Fruit fly (Drosophila melanogaster): ENCODE data around the gene CG14990.
A peak's percentile ranks its signal among the peaks of the same experiment; 100 is the strongest.

Gene CG14990

dm6 chr3L:4088694-4089190, 4.3 kb upstream of the CG14990 start, which contains the start of gene Gad1 (continued):
- no peak for TF ChIP-seq CHES-1-like (GFP tag; optimal IDR thresholded peaks at IDR 0.05)
- peak; percentile 93 for TF ChIP-seq ewg (GFP tag; optimal IDR thresholded peaks at IDR 0.05)
- peak; percentile 61 for TF ChIP-seq CG12071 (GFP tag; optimal IDR thresholded peaks at IDR 0.05)
- TF ChIP-seq Nf-YC (tag; optimal IDR thresholded peaks at IDR 0.05): peak; percentile 96
- no peak for TF ChIP-seq vfl (GFP tag; optimal IDR thresholded peaks at IDR 0.05)
- TF ChIP-seq sd (tag; optimal IDR thresholded peaks at IDR 0.05): no peak
- no peak for TF ChIP-seq dpn (GFP tag; optimal IDR thresholded peaks at IDR 0.05)
- TF ChIP-seq Pdp1 (GFP tag; optimal IDR thresholded peaks at IDR 0.05): peak in 1 of 2 experiments; percentile 31
- no peak for TF ChIP-seq toy (GFP tag; IDR thresholded peaks at IDR 0.05)

DNA sequence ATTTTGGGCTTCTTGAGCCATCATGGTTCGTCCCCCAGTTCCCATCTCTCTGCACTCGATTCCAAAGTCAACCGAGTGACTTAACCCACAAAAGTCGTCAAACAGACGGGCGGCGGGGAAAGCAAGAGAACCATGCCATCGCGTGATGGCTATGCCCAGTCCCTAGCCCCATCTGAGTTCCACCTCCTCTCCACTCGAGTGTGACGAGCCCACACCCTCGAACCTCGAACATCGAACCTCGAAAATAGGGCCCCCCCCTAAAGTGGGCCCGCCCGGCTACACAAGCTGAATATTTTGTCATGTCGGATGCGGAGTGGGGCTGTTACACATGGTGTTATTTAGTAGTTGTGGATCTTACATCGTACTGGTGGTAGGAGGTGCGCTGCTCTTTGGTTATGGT, 3.5 kb downstream of the CG14990 start:
- TF ChIP-seq pan (optimal IDR thresholded peaks at IDR 0.05) (no peak), pan (GFP tag; optimal IDR thresholded peaks at IDR 0.05 in 1 of 2, IDR thresholded peaks at IDR 0.05 in 1 of 2) (no peak), Nf-YA (GFP tag; IDR thresholded peaks at IDR 0.05) (no peak), CG5180 (GFP tag; optimal IDR thresholded peaks at IDR 0.05) (peak; percentile 96), CG3281 (GFP tag; optimal IDR thresholded peaks at IDR 0.05) (no peak), crol (GFP tag; IDR thresholded peaks at IDR 0.05) (peak; percentile 95), vvl (GFP tag; IDR thresholded peaks at IDR 0.05) (peak; percentile 47; the same call in 1 of the 2 replicates), ftz-f1 (GFP tag; optimal IDR thresholded peaks at IDR 0.05) (no peak), CG10543 (GFP tag; optimal IDR thresholded peaks at IDR 0.05) (peak; percentile 19), chinmo (GFP tag; IDR thresholded peaks at IDR 0.05; ENCODE audit: partially characterized antibody) (0 out of 4 replicates have a peak, but pooled peaks have one; percentile 47), abd-A (tag; optimal IDR thresholded peaks at IDR 0.05) (peak; percentile 12), Pdp1 (GFP tag; optimal IDR thresholded peaks at IDR 0.05) (peak in 1 of 2 experiments; percentile 31), pros (GFP tag; optimal IDR thresholded peaks at IDR 0.05) (peak; percentile 55), kni (GFP tag; optimal IDR thresholded peaks at IDR 0.05) (peak; percentile 50), ci (GFP tag; IDR thresholded peaks at IDR 0.05) (peak; percentile 39; the same call in 1 of the 3 replicates), twi (tag; optimal IDR thresholded peaks at IDR 0.05) (peak; percentile 8), cwo (GFP tag; optimal IDR thresholded peaks at IDR 0.05) (peak; percentile 31), sens (GFP tag) (peak; percentile 27), repo (GFP tag; optimal IDR thresholded peaks at IDR 0.05) (no peak), sd (tag; optimal IDR thresholded peaks at IDR 0.05) (peak; percentile 28), z (GFP tag; IDR thresholded peaks at IDR 0.05) (peak; percentile 71; the same call in 1 of the 3 replicates), CG2199 (GFP tag; IDR thresholded peaks at IDR 0.05) (0 out of 3 replicates have a peak, but pooled peaks have one; percentile 59), Med (GFP tag) (peak; percentile 80), CG8290 (GFP tag; optimal IDR thresholded peaks at IDR 0.05) (no peak), CG8290 (tag; optimal IDR thresholded peaks at IDR 0.05) (peak in 1 of 2 experiments; percentile 11), CG12769 (tag; optimal IDR thresholded peaks at IDR 0.05) (peak; percentile 53)

DNA sequence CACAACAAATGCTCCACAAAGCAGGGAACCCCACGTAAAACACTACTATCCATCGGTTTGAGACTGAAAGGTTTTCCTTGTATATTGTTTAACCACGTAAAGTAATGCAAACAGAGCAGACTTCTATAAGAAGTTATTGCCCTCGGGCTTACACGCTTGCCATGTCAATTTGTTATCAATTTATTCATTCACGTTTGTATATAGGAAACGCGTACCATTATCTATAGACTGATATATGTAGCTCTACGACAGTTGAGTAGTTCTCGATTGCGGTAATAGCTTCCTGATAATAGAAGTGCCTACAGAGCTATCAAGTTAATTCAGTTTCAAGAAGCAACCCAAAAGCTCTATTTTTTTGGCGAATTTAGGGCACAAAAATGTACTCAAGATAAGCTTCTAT, 6.2 kb downstream of the CG14990 start:
- TF ChIP-seq mirr (GFP tag; optimal IDR thresholded peaks at IDR 0.05) (peak; percentile 96), CG34376 (GFP tag; optimal IDR thresholded peaks at IDR 0.05) (peak; percentile 15), dimm (GFP tag; IDR thresholded peaks at IDR 0.05) (no peak), dmrt99B (tag; optimal IDR thresholded peaks at IDR 0.05) (no peak), cwo (GFP tag; optimal IDR thresholded peaks at IDR 0.05) (peak; percentile 52), so (GFP tag; IDR thresholded peaks at IDR 0.05) (no peak), Pdp1 (GFP tag; optimal IDR thresholded peaks at IDR 0.05) (peak in 1 of 2 experiments; percentile 37), Eip74EF (GFP tag; optimal IDR thresholded peaks at IDR 0.05) (peak in 1 of 2 experiments; percentile 72), CG15601 (tag; optimal IDR thresholded peaks at IDR 0.05) (peak; percentile 3), CG6272 (GFP tag; IDR thresholded peaks at IDR 0.05) (no peak), gro (GFP tag; optimal IDR thresholded peaks at IDR 0.05) (peak; percentile 5), CG11696 (GFP tag; IDR thresholded peaks at IDR 0.05) (no peak), cato (GFP tag; optimal IDR thresholded peaks at IDR 0.05; ENCODE audit: borderline replicate concordance) (no peak), CG43689 (GFP tag; IDR thresholded peaks at IDR 0.05) (no peak), exex (tag; optimal IDR thresholded peaks at IDR 0.05) (peak; percentile 95), caup (GFP tag; optimal IDR thresholded peaks at IDR 0.05; ENCODE audit: severe bottlenecking) (peak; percentile 14), Side (GFP tag; optimal IDR thresholded peaks at IDR 0.05) (no peak)

Data from whole organism, embryonic.